Worm (Caenorhabditis elegans) whole organism, early embryonic: ENCODE measurements around the gene wdr-37.

ENCODE experiments used
- B0310.2 ChIP-seq: sonication (generic microtip); optimal IDR thresholded peaks from 2 replicates; lab custom pipeline; 2016; ENCODE audit warnings: mild to moderate bottlenecking, missing genetic modification characterization, missing compliant biosample characterization
- ama-1 ChIP-seq: fragments of 150-350 bp; optimal IDR thresholded peaks from 2 replicates; lab custom pipeline; 2014
- ceh-13 ChIP-seq: fragments of 200-800 bp; sonication (Bioruptor generic); optimal IDR thresholded peaks from 2 replicates; lab custom pipeline; 2018; ENCODE audit warnings: mild to moderate bottlenecking, missing genetic modification characterization, missing compliant biosample characterization
- hmbx-1 ChIP-seq: sonication (generic microtip); optimal IDR thresholded peaks from 2 replicates; lab custom pipeline; 2016; ENCODE audit warnings: mild to moderate bottlenecking, missing genetic modification characterization, missing compliant biosample characterization
- hmg-4 ChIP-seq: fragments of 200-800 bp; sonication (Bioruptor generic); optimal IDR thresholded peaks from 2 replicates; lab custom pipeline; 2018; ENCODE audit warnings: mild to moderate bottlenecking, missing genetic modification characterization, missing compliant biosample characterization
- sea-1 ChIP-seq: fragments of 200-800 bp; sonication (Bioruptor generic); conservative IDR thresholded peaks from 2 replicates; pipeline ENCODE4 v1.3.6; 2022; ENCODE audit warnings: missing genetic modification characterization, missing compliant biosample characterization
- tbx-37 ChIP-seq: fragments of 200-800 bp; sonication (Bioruptor generic); conservative IDR thresholded peaks from 2 replicates; pipeline ENCODE4 v1.3.6; 2022; ENCODE audit warnings: missing genetic modification reagents, missing genetic modification characterization, missing compliant biosample characterization

ce11 chrIII:5635179-5635578, 35.3 kb upstream of the wdr-37 start, which contains the start of gene ckk-1:
- no peak for TF ChIP-seq ceh-13 (GFP tag; lab: Kevin White, UChicago)
- TF ChIP-seq B0310.2 = no peak
- no peak for TF ChIP-seq sea-1 (GFP tag; lab: Robert Waterston, UW)
- TF ChIP-seq hmbx-1 (tag; lab: Kevin White, UChicago) = no peak
- TF ChIP-seq tbx-37 (GFP tag; lab: Robert Waterston, UW) = no peak
- no peak for TF ChIP-seq ama-1 (lab: Kevin White, UChicago)
- no peak for TF ChIP-seq hmg-4 (GFP tag; lab: Kevin White, UChicago)
